In the genomic region with DNA sequence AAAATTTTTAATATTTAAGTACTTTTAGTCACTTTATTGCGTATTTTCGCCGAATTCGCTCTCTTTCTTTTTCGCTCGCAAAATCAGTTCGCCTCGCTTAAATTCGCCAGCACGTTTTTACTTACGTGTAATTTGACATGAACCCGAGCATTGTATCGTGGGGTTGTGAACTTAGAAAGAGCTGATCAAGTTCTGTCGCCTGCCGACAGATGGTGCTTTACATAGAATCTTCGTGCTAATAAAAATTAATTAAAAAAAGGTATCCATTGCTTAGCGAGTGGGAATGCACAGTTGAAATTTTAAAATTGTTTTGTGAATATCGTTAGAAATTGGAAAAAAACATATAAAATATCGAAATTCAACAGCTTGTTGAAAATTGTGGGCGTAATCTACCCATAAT, we compare ENCODE assay signal across 1 fruit fly cellular context.
TF ChIP-seq lines count a peak whose summit lies in the region.

No protein-coding gene starts in this region.

TF ChIP-seq in whole organism, embryonic, 481 proteins besides CTCF, POLR2A, EP300 and RAD21 (continued from another document and continues in another):
- TF ChIP-seq bbx (GFP tag; IDR thresholded peaks at IDR 0.05; lab: Robert Waterston, UW; ENCODE audit: partially characterized antibody) (no peak), hth (optimal IDR thresholded peaks at IDR 0.05; lab: Kevin White, UChicago) (no peak), Poxn (GFP tag; IDR thresholded peaks at IDR 0.05; lab: Robert Waterston, UW) (no peak), Elba2 (GFP tag; optimal IDR thresholded peaks at IDR 0.05; lab: Kevin White, UChicago) (no peak), CG7745 (tag; optimal IDR thresholded peaks at IDR 0.05; lab: Kevin White, UChicago) (peak; percentile 48), ro (GFP tag; IDR thresholded peaks at IDR 0.05; lab: Robert Waterston, UW) (no peak), Mrtf (GFP tag; IDR thresholded peaks at IDR 0.05; lab: Robert Waterston, UW) (no peak), B-H2 (GFP tag; optimal IDR thresholded peaks at IDR 0.05; lab: Kevin White, UChicago) (peak; percentile 62), ranshi (GFP tag; IDR thresholded peaks at IDR 0.05; lab: Robert Waterston, UW) (no peak; the same call in 1 of the 2 replicates), Atf6 (GFP tag; IDR thresholded peaks at IDR 0.05; lab: Robert Waterston, UW) (no peak; the same call in 1 of the 2 replicates), CG4424 (GFP tag; optimal IDR thresholded peaks at IDR 0.05; lab: Kevin White, UChicago) (peak; percentile 70), Drgx (GFP tag; IDR thresholded peaks at IDR 0.05; lab: Robert Waterston, UW) (no peak), CG11247 (GFP tag; IDR thresholded peaks at IDR 0.05; lab: Robert Waterston, UW) (no peak), CG17361 (GFP tag; IDR thresholded peaks at IDR 0.05; lab: Robert Waterston, UW) (peak; percentile 63; the same call in 1 of the 3 replicates), CG7963 (GFP tag; IDR thresholded peaks at IDR 0.05; lab: Robert Waterston, UW; ENCODE audit: partially characterized antibody) (no peak), CG15479 (GFP tag; optimal IDR thresholded peaks at IDR 0.05; lab: Kevin White, UChicago) (no peak), CG2678 (tag; optimal IDR thresholded peaks at IDR 0.05; lab: Kevin White, UChicago) (no peak), Neu2 (GFP tag; optimal IDR thresholded peaks at IDR 0.05; lab: Kevin White, UChicago; ENCODE audit: borderline replicate concordance) (no peak), ems (GFP tag; optimal IDR thresholded peaks at IDR 0.05; lab: Kevin White, UChicago) (peak; percentile 70), D19B (GFP tag; optimal IDR thresholded peaks at IDR 0.05; lab: Kevin White, UChicago) (no peak), wor (GFP tag; IDR thresholded peaks at IDR 0.05; lab: Robert Waterston, UW) (no peak), Tbp (GFP tag; optimal IDR thresholded peaks at IDR 0.05; lab: Kevin White, UChicago) (no peak), CG12391 (tag; optimal IDR thresholded peaks at IDR 0.05; lab: Kevin White, UChicago) (peak; percentile 60), CG1024 (GFP tag; IDR thresholded peaks at IDR 0.05; lab: Robert Waterston, UW) (no peak; the same call in 1 of the 2 replicates), CG3995 (GFP tag; optimal IDR thresholded peaks at IDR 0.05; lab: Kevin White, UChicago) (peak; percentile 66), CG34422 (GFP tag; IDR thresholded peaks at IDR 0.05; lab: Robert Waterston, UW) (no peak; the same call in 2 of the 3 replicates), dmrt99B (tag; optimal IDR thresholded peaks at IDR 0.05; lab: Kevin White, UChicago) (peak; percentile 62), unc-4 (GFP tag; IDR thresholded peaks at IDR 0.05; lab: Robert Waterston, UW; ENCODE audit: partially characterized antibody) (no peak), CG16813 (GFP tag; IDR thresholded peaks at IDR 0.05; lab: Robert Waterston, UW; ENCODE audit: partially characterized antibody) (no peak), Sox100B (GFP tag; optimal IDR thresholded peaks at IDR 0.05; lab: Kevin White, UChicago) (peak; percentile 0), Camta (GFP tag; optimal IDR thresholded peaks at IDR 0.05; lab: Kevin White, UChicago) (peak; percentile 40), cwo (GFP tag; optimal IDR thresholded peaks at IDR 0.05; lab: Kevin White, UChicago) (no peak), ewg (GFP tag; optimal IDR thresholded peaks at IDR 0.05; lab: Kevin White, UChicago) (peak; percentile 62), BEAF-32 (GFP tag; optimal IDR thresholded peaks at IDR 0.05; lab: Kevin White, UChicago) (no peak), CG8944 (GFP tag; optimal IDR thresholded peaks at IDR 0.05; lab: Kevin White, UChicago) (peak; percentile 61), CG1792 (GFP tag; optimal IDR thresholded peaks at IDR 0.05; lab: Kevin White, UChicago) (peak; percentile 41), CG3847 (GFP tag; IDR thresholded peaks at IDR 0.05; lab: Robert Waterston, UW) (no peak), en (GFP tag; optimal IDR thresholded peaks at IDR 0.05; lab: Kevin White, UChicago) (peak; percentile 60), tna (GFP tag; IDR thresholded peaks at IDR 0.05; lab: Robert Waterston, UW; ENCODE audit: partially characterized antibody) (no peak), chm (GFP tag; IDR thresholded peaks at IDR 0.05; lab: Robert Waterston, UW) (no peak), sd (tag; optimal IDR thresholded peaks at IDR 0.05; lab: Kevin White, UChicago) (no peak), lov (optimal IDR thresholded peaks at IDR 0.05; lab: Kevin White, UChicago) (no peak), lov (GFP tag; IDR thresholded peaks at IDR 0.05; lab: Robert Waterston, UW) (no peak; the same call in 2 of the 3 replicates), sob (GFP tag; IDR thresholded peaks at IDR 0.05; lab: Robert Waterston, UW) (no peak), yki (optimal IDR thresholded peaks at IDR 0.05; lab: Kevin White, UChicago) (no peak), Hey (tag; optimal IDR thresholded peaks at IDR 0.05; lab: Kevin White, UChicago) (no peak), org-1 (GFP tag; optimal IDR thresholded peaks at IDR 0.05; lab: Kevin White, UChicago) (peak; percentile 30), CG1233 (GFP tag; optimal IDR thresholded peaks at IDR 0.05; lab: Kevin White, UChicago) (peak; percentile 71), CrebB (tag; optimal IDR thresholded peaks at IDR 0.05; lab: Kevin White, UChicago) (peak; percentile 36), nau (GFP tag; optimal IDR thresholded peaks at IDR 0.05; lab: Kevin White, UChicago) (no peak), phol (tag; optimal IDR thresholded peaks at IDR 0.05; lab: Kevin White, UChicago) (peak; percentile 66), NFAT (GFP tag; IDR thresholded peaks at IDR 0.05; lab: Robert Waterston, UW) (no peak), mld (GFP tag; IDR thresholded peaks at IDR 0.05; lab: Robert Waterston, UW; ENCODE audit: partially characterized antibody) (no peak), tio (GFP tag; optimal IDR thresholded peaks at IDR 0.05; lab: Kevin White, UChicago) (peak; percentile 33), schlank (tag; optimal IDR thresholded peaks at IDR 0.05; lab: Kevin White, UChicago) (no peak), Nf-YA (GFP tag; IDR thresholded peaks at IDR 0.05; lab: Robert Waterston, UW) (no peak), dmrt11E (tag; optimal IDR thresholded peaks at IDR 0.05; lab: Kevin White, UChicago) (peak; percentile 49), Usf (GFP tag; optimal IDR thresholded peaks at IDR 0.05; lab: Kevin White, UChicago) (no peak), luna (GFP tag; optimal IDR thresholded peaks at IDR 0.05; lab: Kevin White, UChicago) (peak; percentile 12), Oli (tag; optimal IDR thresholded peaks at IDR 0.05; lab: Kevin White, UChicago) (peak; percentile 53), pnt (GFP tag; optimal IDR thresholded peaks at IDR 0.05; lab: Kevin White, UChicago) (no peak), CG14860 (GFP tag; IDR thresholded peaks at IDR 0.05; lab: Robert Waterston, UW; ENCODE audit: partially characterized antibody) (no peak), CG3281 (GFP tag; optimal IDR thresholded peaks at IDR 0.05; lab: Kevin White, UChicago) (peak; percentile 54), gce (GFP tag; IDR thresholded peaks at IDR 0.05; lab: Robert Waterston, UW) (no peak), CG31441 (GFP tag; IDR thresholded peaks at IDR 0.05; lab: Robert Waterston, UW) (peak; percentile 70), so (GFP tag; IDR thresholded peaks at IDR 0.05; lab: Robert Waterston, UW) (no peak), kay (GFP tag; optimal IDR thresholded peaks at IDR 0.05; lab: Kevin White, UChicago) (no peak), Nf-YC (tag; optimal IDR thresholded peaks at IDR 0.05; lab: Kevin White, UChicago) (peak; percentile 52), jumu (GFP tag; optimal IDR thresholded peaks at IDR 0.05; lab: Kevin White, UChicago) (peak; percentile 42), CG2120 (GFP tag; optimal IDR thresholded peaks at IDR 0.05; lab: Kevin White, UChicago) (peak; percentile 52), Opbp (GFP tag; IDR thresholded peaks at IDR 0.05; lab: Robert Waterston, UW; ENCODE audit: partially characterized antibody) (no peak), CG10654 (GFP tag; optimal IDR thresholded peaks at IDR 0.05; lab: Kevin White, UChicago) (peak; percentile 50), Bdp1 (GFP tag; optimal IDR thresholded peaks at IDR 0.05; lab: Kevin White, UChicago) (no peak), Dad (GFP tag; optimal IDR thresholded peaks at IDR 0.05; lab: Kevin White, UChicago) (peak; percentile 70), Dfd (GFP tag; optimal IDR thresholded peaks at IDR 0.05; lab: Kevin White, UChicago) (no peak), odd (GFP tag; optimal IDR thresholded peaks at IDR 0.05; lab: Kevin White, UChicago) (peak; percentile 50), Sry-β (GFP tag; optimal IDR thresholded peaks at IDR 0.05; lab: Kevin White, UChicago) (no peak), CG8924 (tag; optimal IDR thresholded peaks at IDR 0.05; lab: Kevin White, UChicago) (peak; percentile 27), CG12942 (GFP tag; optimal IDR thresholded peaks at IDR 0.05; lab: Kevin White, UChicago) (peak; percentile 45), CG10431 (GFP tag; optimal IDR thresholded peaks at IDR 0.05; lab: Kevin White, UChicago) (peak; percentile 5), hbn (GFP tag; IDR thresholded peaks at IDR 0.05; lab: Robert Waterston, UW; ENCODE audit: partially characterized antibody) (no peak), PHDP (tag; optimal IDR thresholded peaks at IDR 0.05; lab: Kevin White, UChicago) (peak; percentile 78), CG11695 (GFP tag; IDR thresholded peaks at IDR 0.05; lab: Robert Waterston, UW) (no peak), H15 (GFP tag; IDR thresholded peaks at IDR 0.05; lab: Robert Waterston, UW) (no peak; the same call in 2 of the 3 replicates), stwl (tag; optimal IDR thresholded peaks at IDR 0.05; lab: Kevin White, UChicago) (peak; percentile 66), NC2α (GFP tag; optimal IDR thresholded peaks at IDR 0.05; lab: Kevin White, UChicago) (peak; percentile 59), trem (tag; optimal IDR thresholded peaks at IDR 0.05; lab: Kevin White, UChicago) (peak; percentile 70), Spps (tag; optimal IDR thresholded peaks at IDR 0.05; lab: Kevin White, UChicago) (peak; percentile 37), lilli (GFP tag; optimal IDR thresholded peaks at IDR 0.05; lab: Kevin White, UChicago) (peak; percentile 72), Dip2 (GFP tag; IDR thresholded peaks at IDR 0.05; lab: Robert Waterston, UW) (no peak), sug (tag; optimal IDR thresholded peaks at IDR 0.05; lab: Kevin White, UChicago) (no peak), fd102C (GFP tag; optimal IDR thresholded peaks at IDR 0.05; lab: Kevin White, UChicago) (peak; percentile 63), Fer3 (tag; optimal IDR thresholded peaks at IDR 0.05; lab: Kevin White, UChicago) (no peak), CG14667 (GFP tag; IDR thresholded peaks at IDR 0.05; lab: Robert Waterston, UW) (no peak), CG10565 (GFP tag; optimal IDR thresholded peaks at IDR 0.05; lab: Kevin White, UChicago) (no peak), CG7357 (GFP tag; IDR thresholded peaks at IDR 0.05; lab: Robert Waterston, UW) (no peak), cato (GFP tag; optimal IDR thresholded peaks at IDR 0.05; lab: Kevin White, UChicago; ENCODE audit: borderline replicate concordance) (peak; percentile 5), CG10147 (GFP tag; optimal IDR thresholded peaks at IDR 0.05; lab: Kevin White, UChicago) (peak; percentile 48), CG3838 (GFP tag; optimal IDR thresholded peaks at IDR 0.05; lab: Kevin White, UChicago) (peak; percentile 10), run (tag; optimal IDR thresholded peaks at IDR 0.05; lab: Kevin White, UChicago) (no peak), Xbp1 (GFP tag; optimal IDR thresholded peaks at IDR 0.05; lab: Kevin White, UChicago) (peak; percentile 84), CG42726 (GFP tag; IDR thresholded peaks at IDR 0.05; lab: Robert Waterston, UW; ENCODE audit: partially characterized antibody) (no peak; the same call in 1 of the 2 replicates), Six4 (GFP tag; optimal IDR thresholded peaks at IDR 0.05; lab: Kevin White, UChicago) (peak; percentile 45), al (GFP tag; IDR thresholded peaks at IDR 0.05; lab: Robert Waterston, UW) (no peak), CG17359 (tag; optimal IDR thresholded peaks at IDR 0.05; lab: Kevin White, UChicago) (peak; percentile 74), Ssrp (tag; optimal IDR thresholded peaks at IDR 0.05; lab: Kevin White, UChicago) (peak; percentile 43), gro (GFP tag; optimal IDR thresholded peaks at IDR 0.05; lab: Kevin White, UChicago) (peak; percentile 65), CG10462 (GFP tag; optimal IDR thresholded peaks at IDR 0.05; lab: Kevin White, UChicago) (peak; percentile 44), CG15601 (tag; optimal IDR thresholded peaks at IDR 0.05; lab: Kevin White, UChicago) (peak; percentile 74), CG4820 (GFP tag; optimal IDR thresholded peaks at IDR 0.05; lab: Kevin White, UChicago) (peak; percentile 40), CG11560 (tag; IDR thresholded peaks at IDR 0.05; lab: Robert Waterston, UW) (no peak), eyg (GFP tag; optimal IDR thresholded peaks at IDR 0.05; lab: Kevin White, UChicago) (peak; percentile 69), CG31365 (tag; optimal IDR thresholded peaks at IDR 0.05; lab: Kevin White, UChicago) (peak; percentile 21), sima (GFP tag; optimal IDR thresholded peaks at IDR 0.05; lab: Kevin White, UChicago) (peak; percentile 21), sens (GFP tag; lab: Kevin White, UChicago) (peak; percentile 95), pita (GFP tag; optimal IDR thresholded peaks at IDR 0.05; lab: Kevin White, UChicago) (peak; percentile 85), Antp (GFP tag; optimal IDR thresholded peaks at IDR 0.05; lab: Kevin White, UChicago) (no peak), zfh2 (GFP tag; optimal IDR thresholded peaks at IDR 0.05; lab: Kevin White, UChicago) (peak; percentile 62), CG6683 (GFP tag; optimal IDR thresholded peaks at IDR 0.05; lab: Kevin White, UChicago) (peak; percentile 45), CG11504 (tag; optimal IDR thresholded peaks at IDR 0.05; lab: Kevin White, UChicago) (peak; percentile 71), gcm (GFP tag; optimal IDR thresholded peaks at IDR 0.05; lab: Kevin White, UChicago) (peak; percentile 18), CG15011 (GFP tag; optimal IDR thresholded peaks at IDR 0.05; lab: Kevin White, UChicago) (peak; percentile 27), sna (GFP tag; IDR thresholded peaks at IDR 0.05; lab: Robert Waterston, UW; ENCODE audit: partially characterized antibody) (no peak), Sin3A (optimal IDR thresholded peaks at IDR 0.05; lab: Kevin White, UChicago) (no peak), sim (GFP tag; IDR thresholded peaks at IDR 0.05; lab: Robert Waterston, UW) (no peak), Rfx (GFP tag; IDR thresholded peaks at IDR 0.05; lab: Robert Waterston, UW) (no peak; the same call in 1 of the 2 replicates), ac (GFP tag; optimal IDR thresholded peaks at IDR 0.05; lab: Kevin White, UChicago) (peak; percentile 22), CG4707 (GFP tag; optimal IDR thresholded peaks at IDR 0.05; lab: Kevin White, UChicago) (peak; percentile 66)
